Worm (Caenorhabditis elegans): Measurements from ENCODE around the gene R07A4.4.
A peak's percentile ranks its signal among the peaks of the same experiment; 100 is the strongest.

Gene R07A4.4

ce11 chrX:10768289-10769153 lies 11.0 kb upstream of the R07A4.4 start:
- TF ChIP-seq W03F9.2 (tag; optimal IDR thresholded peaks at IDR 0.05), result no peak
- no peak for TF ChIP-seq dao-5 (tag; optimal IDR thresholded peaks at IDR 0.05)
- TF ChIP-seq him-1 (tag; optimal IDR thresholded peaks at IDR 0.05), result no peak

ce11 chrX:10767669-10768068 lies 10.2 kb upstream of the R07A4.4 start:
- TF ChIP-seq dao-5 (tag; optimal IDR thresholded peaks at IDR 0.05), result no peak

- TF ChIP-seq him-1 (tag; optimal IDR thresholded peaks at IDR 0.05) (no peak), dao-5 (tag; optimal IDR thresholded peaks at IDR 0.05) (no peak), W03F9.2 (tag; optimal IDR thresholded peaks at IDR 0.05) (no peak)
These were observed 9.6 kb upstream of the R07A4.4 start for ce11 chrX:10766966-10767644.

DNA sequence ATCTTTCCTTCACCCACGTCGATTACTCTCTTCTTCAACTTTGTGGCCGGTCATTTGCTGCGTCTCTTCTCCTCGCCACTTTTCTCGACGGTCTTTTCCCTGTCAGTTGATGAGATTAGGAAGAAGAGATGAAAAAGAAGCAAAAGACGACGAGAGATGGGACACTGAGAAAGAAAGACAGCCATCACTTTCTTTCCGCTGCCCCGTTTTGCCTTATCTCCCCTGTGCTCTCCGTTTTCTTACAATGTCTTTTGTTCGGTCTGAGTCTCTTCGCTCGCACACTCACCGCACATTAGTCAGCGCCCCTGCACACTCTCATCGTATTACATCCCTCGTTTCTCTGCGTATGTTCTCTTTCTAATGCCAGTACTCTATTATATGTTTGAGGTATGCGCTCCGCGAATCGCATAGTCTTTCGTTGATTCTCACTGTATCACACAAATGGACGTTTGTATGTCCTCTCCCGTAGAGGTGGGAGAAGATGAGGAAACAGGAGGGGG lies 8.7 kb upstream of the R07A4.4 start:
- TF ChIP-seq dao-5 (tag; optimal IDR thresholded peaks at IDR 0.05) (peak; percentile 85), W03F9.2 (tag; optimal IDR thresholded peaks at IDR 0.05) (peak; percentile 20), him-1 (tag; optimal IDR thresholded peaks at IDR 0.05) (peak; percentile 86)

DNA sequence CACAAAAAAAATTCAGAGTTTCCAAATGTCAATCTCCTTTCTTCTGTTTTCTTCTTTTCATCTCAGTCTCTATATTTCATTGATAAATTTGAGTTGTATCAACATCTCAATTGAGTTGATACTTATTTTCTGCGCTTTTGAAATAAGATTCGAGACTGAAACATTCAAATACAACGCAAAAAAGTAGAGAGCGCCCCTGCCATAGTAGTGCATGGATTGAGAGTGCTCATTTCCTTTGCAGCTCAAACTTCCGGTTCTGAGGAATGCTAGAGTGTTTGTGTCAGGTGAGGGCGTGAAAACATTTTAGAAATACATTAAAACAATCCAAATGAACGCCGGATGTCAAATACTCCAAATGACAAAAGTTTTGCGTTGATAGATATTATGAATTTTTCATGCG lies 5.9 kb upstream of the R07A4.4 start:
- TF ChIP-seq W03F9.2 (tag; optimal IDR thresholded peaks at IDR 0.05), result no peak

DNA sequence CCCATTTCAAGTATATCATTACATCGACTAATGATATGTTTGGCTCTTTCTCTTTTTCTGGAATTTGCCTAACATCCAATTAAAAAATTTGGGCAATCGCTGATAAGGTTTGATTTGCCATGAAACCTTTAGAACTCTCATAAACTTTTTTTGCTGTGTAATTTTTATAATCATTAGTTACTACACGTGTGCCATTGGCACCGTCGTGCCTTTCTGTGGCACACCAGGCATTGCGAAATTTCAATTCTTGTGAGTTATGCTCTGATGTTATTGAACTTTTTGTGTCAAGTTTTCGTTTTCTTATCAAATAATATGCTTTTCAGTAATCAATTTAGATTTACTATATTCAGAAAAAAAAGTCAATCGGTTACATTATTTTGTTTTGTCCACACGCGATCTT lies 3.5 kb upstream of the R07A4.4 start:
- no peak for TF ChIP-seq W03F9.2 (tag; optimal IDR thresholded peaks at IDR 0.05)
- TF ChIP-seq dao-5 (tag; optimal IDR thresholded peaks at IDR 0.05), result no peak

ce11 chrX:10758453-10758852 lies 945 bp upstream of the R07A4.4 start:
- no peak for TF ChIP-seq him-1 (tag; optimal IDR thresholded peaks at IDR 0.05)
- TF ChIP-seq dao-5 (tag; optimal IDR thresholded peaks at IDR 0.05), result no peak
- TF ChIP-seq W03F9.2 (tag; optimal IDR thresholded peaks at IDR 0.05), result no peak

ce11 chrX:10756185-10756584 lies 1.3 kb downstream of the R07A4.4 start:
- TF ChIP-seq him-1 (tag; optimal IDR thresholded peaks at IDR 0.05) (no peak), dao-5 (tag; optimal IDR thresholded peaks at IDR 0.05) (no peak), W03F9.2 (tag; optimal IDR thresholded peaks at IDR 0.05) (no peak)

DNA sequence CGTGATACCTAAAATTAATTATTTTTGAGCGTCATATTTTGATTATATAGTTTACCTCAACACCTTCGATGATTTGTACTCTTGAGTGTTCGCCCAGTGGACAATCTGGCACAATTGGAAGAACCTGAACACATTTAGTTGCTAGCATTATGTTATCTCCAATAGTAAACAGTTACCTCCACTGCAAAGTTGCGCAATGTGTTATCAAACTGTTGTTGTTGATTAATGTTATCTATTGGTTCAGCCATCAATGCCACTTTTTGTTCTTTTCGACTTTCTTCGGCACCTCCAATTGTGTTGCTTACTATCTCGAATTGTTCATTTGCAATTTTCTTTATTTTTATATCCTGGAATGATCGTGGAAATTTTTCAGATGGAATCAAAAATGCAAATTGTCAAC lies 3.0 kb downstream of the R07A4.4 start:
- no peak for TF ChIP-seq him-1 (tag; optimal IDR thresholded peaks at IDR 0.05)
- TF ChIP-seq dao-5 (tag; optimal IDR thresholded peaks at IDR 0.05), result no peak
- TF ChIP-seq W03F9.2 (tag; optimal IDR thresholded peaks at IDR 0.05), result no peak

- TF ChIP-seq W03F9.2 (tag; optimal IDR thresholded peaks at IDR 0.05), result no peak
- no peak for TF ChIP-seq him-1 (tag; optimal IDR thresholded peaks at IDR 0.05)
- no peak for TF ChIP-seq dao-5 (tag; optimal IDR thresholded peaks at IDR 0.05)
These were observed 4.1 kb downstream of the R07A4.4 start, which contains the start of gene R07A4.3 for ce11 chrX:10753403-10753802. R07A4.3 (plus strand) TSS chrX:10753703.

DNA sequence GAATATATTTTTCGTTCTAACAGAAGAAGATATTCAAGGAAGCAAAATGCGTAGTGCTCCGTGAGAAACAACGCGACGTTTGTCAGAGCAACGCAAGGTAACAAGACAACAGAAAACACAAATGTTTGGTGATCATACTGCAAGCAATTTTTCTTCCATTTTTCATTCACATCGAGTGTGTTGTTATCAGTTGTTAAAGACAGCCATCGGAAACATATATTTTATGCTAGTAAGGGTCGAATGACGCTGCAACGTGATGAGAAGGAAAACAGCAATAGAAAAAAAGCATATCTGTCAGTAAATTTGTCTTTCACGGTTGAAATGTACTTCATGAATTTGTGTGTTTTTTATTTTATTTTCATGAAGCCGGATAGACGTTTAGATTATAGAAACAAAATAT lies 9.4 kb downstream of the R07A4.4 start:
- no peak for TF ChIP-seq dao-5 (tag; optimal IDR thresholded peaks at IDR 0.05)
- TF ChIP-seq him-1 (tag; optimal IDR thresholded peaks at IDR 0.05), result no peak
- TF ChIP-seq W03F9.2 (tag; optimal IDR thresholded peaks at IDR 0.05), result no peak

- TF ChIP-seq him-1 (tag; optimal IDR thresholded peaks at IDR 0.05) (no peak), W03F9.2 (tag; optimal IDR thresholded peaks at IDR 0.05) (no peak), dao-5 (tag; optimal IDR thresholded peaks at IDR 0.05) (no peak)
These were observed 11.1 kb downstream of the R07A4.4 start, which contains the start of gene R07A4.2 for ce11 chrX:10746388-10746787. R07A4.2 (minus strand) TSS chrX:10746488.

ce11 chrX:10734026-10734425 lies 23.5 kb downstream of the R07A4.4 start, which contains the start of gene egl-36:
egl-36 (plus strand) TSS chrX:10734326.
- TF ChIP-seq him-1 (tag; optimal IDR thresholded peaks at IDR 0.05), result no peak
- TF ChIP-seq dao-5 (tag; optimal IDR thresholded peaks at IDR 0.05), result no peak
- TF ChIP-seq W03F9.2 (tag; optimal IDR thresholded peaks at IDR 0.05), result no peak

ce11 chrX:10731837-10732236 lies 25.7 kb downstream of the R07A4.4 start:
- TF ChIP-seq dao-5 (tag; optimal IDR thresholded peaks at IDR 0.05) (no peak), W03F9.2 (tag; optimal IDR thresholded peaks at IDR 0.05) (peak; percentile 13), him-1 (tag; optimal IDR thresholded peaks at IDR 0.05) (no peak)

Measured in whole organism, L4/young adult.